Fruit fly (Drosophila melanogaster) whole organism, larva: ENCODE data around the gene mal.
"Not testable (repeated sequence)": the region's sequence is repeated elsewhere in the genome, so short reads cannot be mapped to it uniquely, and the experiment has no call there.

Source experiments
- noc ChIP-seq: fragments of 200-800 bp; sonication (Bioruptor generic); optimal IDR thresholded peaks from 3 replicates; lab custom pipeline; 2019; ENCODE audit warnings: missing biosample characterization, mild to moderate bottlenecking, missing genetic modification characterization, moderate library complexity

Gene mal

dm6 chrX:20426818-20427217, 2.7 kb upstream of the mal start, which contains the start of gene CG15456:
TSS of gene CG15456 (minus strand) at chrX:20427042.
- TF ChIP-seq noc (tag; lab: Kevin White, UChicago) = no peak

- TF ChIP-seq noc (tag; lab: Kevin White, UChicago) = no peak
These were observed 4.2 kb downstream of the mal start, which contains the start of gene CG1695 for dm6 chrX:20433345-20434332. TSS of gene CG1695 (plus strand) at chrX:20433950.

dm6 chrX:20434534-20434933, 5.1 kb downstream of the mal start:
- TF ChIP-seq noc (tag; lab: Kevin White, UChicago) = no peak

dm6 chrX:20436866-20437265, 7.4 kb downstream of the mal start:
- TF ChIP-seq noc (tag; lab: Kevin White, UChicago) = no peak

- not testable (repeated sequence) for TF ChIP-seq noc (tag; lab: Kevin White, UChicago)
These were observed 16.6 kb downstream of the mal start, which contains the start of gene CG42578 for dm6 chrX:20446071-20446470. TSS of gene CG42578 (plus strand) at chrX:20446371.

dm6 chrX:20447865-20448584, 18.6 kb downstream of the mal start:
- TF ChIP-seq noc (tag; lab: Kevin White, UChicago) = no peak

dm6 chrX:20448828-20449427, 19.5 kb downstream of the mal start, which contains the start of gene tbc:
TSS of gene tbc (plus strand) at chrX:20449331.
- no peak for TF ChIP-seq noc (tag; lab: Kevin White, UChicago)

dm6 chrX:20466382-20466928, 37.0 kb downstream of the mal start:
- no peak for TF ChIP-seq noc (tag; lab: Kevin White, UChicago)

dm6 chrX:20467155-20467554, 37.7 kb downstream of the mal start, which contains the start of gene GstT3:
TSS of gene GstT3 (plus strand) at chrX:20467455.
- TF ChIP-seq noc (tag; lab: Kevin White, UChicago) = no peak

- no peak for TF ChIP-seq noc (tag; lab: Kevin White, UChicago)
These were observed 38.7 kb downstream of the mal start for dm6 chrX:20468192-20468591.

- TF ChIP-seq noc (tag; lab: Kevin White, UChicago) = no peak
These were observed 41.2 kb downstream of the mal start for dm6 chrX:20470701-20471100.

dm6 chrX:20478674-20479073, 49.2 kb downstream of the mal start:
- no peak for TF ChIP-seq noc (tag; lab: Kevin White, UChicago)

dm6 chrX:20480382-20480781, 50.9 kb downstream of the mal start:
- peak; percentile 73 for TF ChIP-seq noc (tag; lab: Kevin White, UChicago)

- peak; percentile 80 for TF ChIP-seq noc (tag; lab: Kevin White, UChicago)
These were observed 51.9 kb downstream of the mal start for dm6 chrX:20481404-20481803.
